Worm (Caenorhabditis elegans): ENCODE results near the gene fbxa-83.

ce11 chrIV:14321655-14322054 lies 4.5 kb downstream of the fbxa-83 start, which contains the start of gene fbxa-126:
- TF ChIP-seq hlh-30 (tag; optimal IDR thresholded peaks at IDR 0.05; ENCODE audit: insufficient read depth) (no peak), dmd-6 (GFP tag; IDR thresholded peaks at IDR 0.05) (no peak), gei-8 (GFP tag; optimal IDR thresholded peaks at IDR 0.05) (no peak), ceh-82 (tag; optimal IDR thresholded peaks at IDR 0.05) (no peak), nhr-76 (tag; optimal IDR thresholded peaks at IDR 0.05) (no peak), lin-13 (GFP tag; optimal IDR thresholded peaks at IDR 0.05) (no peak), mep-1 (tag; optimal IDR thresholded peaks at IDR 0.05) (no peak), duxl-1 (tag; optimal IDR thresholded peaks at IDR 0.05; ENCODE audit: poor library complexity) (no peak), aly-2 (tag; optimal IDR thresholded peaks at IDR 0.05) (no peak), egl-27 (tag; optimal IDR thresholded peaks at IDR 0.05) (no peak), ces-1 (GFP tag; optimal IDR thresholded peaks at IDR 0.05) (no peak), F44E2.7 (GFP tag; IDR thresholded peaks at IDR 0.05) (no peak), zfp-3 (GFP tag; conservative IDR thresholded peaks at IDR 0.05) (no peak)

Data from whole organism, L4 larva.